Worm (Caenorhabditis elegans) whole organism, L4 larva: ENCODE measurements around the gene ZC204.14.

Experiments
- D1046.2 ChIP-seq: fragments of 200-800 bp; sonication (Bioruptor generic); IDR thresholded peaks from 2 replicates; pipeline ENCODE4 v1.3.6; 2022; ENCODE audit warnings: missing genetic modification characterization, missing compliant biosample characterization
- F10B5.3 ChIP-seq: sonication (generic microtip); optimal IDR thresholded peaks from 2 replicates; lab custom pipeline; 2016; ENCODE audit warnings: mild to moderate bottlenecking, missing genetic modification characterization, missing compliant biosample characterization
- F26F4.8 ChIP-seq: fragments of 200-800 bp; sonication (Bioruptor generic); conservative IDR thresholded peaks from 2 replicates; pipeline ENCODE4 v1.3.6; 2022; ENCODE audit warnings: missing genetic modification characterization, missing compliant biosample characterization
- F44E2.7 ChIP-seq: fragments of 200-800 bp; sonication (Bioruptor generic); IDR thresholded peaks from 2 replicates; pipeline ENCODE4 v2.1.2; 2022; ENCODE audit warnings: missing genetic modification characterization, missing compliant biosample characterization
- F49E8.2 ChIP-seq: sonication (generic microtip); optimal IDR thresholded peaks from 2 replicates; lab custom pipeline; 2016; ENCODE audit warnings: missing compliant biosample characterization, mild to moderate bottlenecking, missing genetic modification characterization, borderline replicate concordance
- R02D3.7 ChIP-seq: fragments of 150-350 bp; sonication (generic microtip); optimal IDR thresholded peaks from 3 replicates; lab custom pipeline; 2014; ENCODE audit warnings: missing biosample characterization, missing genetic modification characterization
- Y48G9A.11 ChIP-seq: fragments of 200-800 bp; sonication (Bioruptor generic); IDR thresholded peaks from 2 replicates; pipeline ENCODE4 v1.3.6; 2022; ENCODE audit warnings: missing genetic modification reagents, missing genetic modification characterization, missing compliant biosample characterization
- ZK337.2 ChIP-seq: fragments of 200-800 bp; sonication (Bioruptor generic); IDR thresholded peaks from 2 replicates; pipeline ENCODE4 v1.3.6; 2022; ENCODE audit warnings: missing genetic modification reagents, missing genetic modification characterization, missing compliant biosample characterization
- aha-1 ChIP-seq: fragments of 150-350 bp; peaks from one replicate; lab custom pipeline; 2014; ENCODE audit warnings: missing biosample characterization, missing genetic modification characterization
- aly-2 ChIP-seq: sonication (generic microtip); optimal IDR thresholded peaks from 2 replicates; lab custom pipeline; 2018; ENCODE audit warnings: missing biosample characterization, missing genetic modification characterization
- ceh-62 ChIP-seq: sonication (generic microtip); optimal IDR thresholded peaks from 2 replicates; lab custom pipeline; 2017; ENCODE audit warnings: missing biosample characterization, missing genetic modification characterization
- daf-16 ChIP-seq, 3 experiments: sonication (generic microtip); optimal IDR thresholded peaks; 2 replicates each; lab custom pipeline; 2016 to 2017; ENCODE audit warnings: missing genetic modification characterization in 3 of 3, missing genetic modification reagents in 3 of 3, mild to moderate bottlenecking in 2 of 3, missing compliant biosample characterization in 2 of 3, missing biosample characterization in 1 of 3, moderate library complexity in 1 of 3
- dpl-1 ChIP-seq: fragments of 150-350 bp; optimal IDR thresholded peaks from 2 replicates; lab custom pipeline; 2014; ENCODE audit warnings: missing biosample characterization, missing genetic modification reagents, missing genetic modification characterization
- dve-1 ChIP-seq: sonication (generic microtip); optimal IDR thresholded peaks from 2 replicates; lab custom pipeline; 2017; ENCODE audit warnings: antibody characterized with exemption, mild to moderate bottlenecking, missing genetic modification characterization, missing compliant biosample characterization; ENCODE audit not compliant: insufficient read depth
- fos-1 ChIP-seq: fragments of 150-350 bp; optimal IDR thresholded peaks from 2 replicates; lab custom pipeline; 2014; ENCODE audit warnings: missing biosample characterization, missing genetic modification characterization
- hlh-11 ChIP-seq: fragments of 200-800 bp; sonication (Bioruptor generic); optimal IDR thresholded peaks from 2 replicates; lab custom pipeline; 2018; ENCODE audit warnings: mild to moderate bottlenecking, missing genetic modification characterization, missing compliant biosample characterization
- hmg-1.1 ChIP-seq: fragments of 200-800 bp; sonication (Bioruptor generic); IDR thresholded peaks from 2 replicates; pipeline ENCODE4 v1.3.6; 2022; ENCODE audit warnings: missing genetic modification reagents, missing genetic modification characterization, missing compliant biosample characterization
- lim-7 ChIP-seq: fragments of 200-800 bp; sonication (Bioruptor generic); IDR thresholded peaks from 2 replicates; pipeline ENCODE4 v1.3.6; 2022; ENCODE audit warnings: missing genetic modification characterization, missing compliant biosample characterization
- lin-1 ChIP-seq: fragments of 200-800 bp; sonication (Bioruptor generic); IDR thresholded peaks from 2 replicates; pipeline ENCODE4 v1.3.6; 2022; ENCODE audit warnings: missing genetic modification reagents, missing genetic modification characterization, missing compliant biosample characterization
- lin-13 ChIP-seq: fragments of 150-350 bp; optimal IDR thresholded peaks from 2 replicates; lab custom pipeline; 2014; ENCODE audit warnings: missing biosample characterization, missing genetic modification reagents, missing genetic modification characterization
- lir-3 ChIP-seq: sonication (generic microtip); optimal IDR thresholded peaks from 2 replicates; lab custom pipeline; 2016; ENCODE audit warnings: mild to moderate bottlenecking, missing genetic modification characterization, missing compliant biosample characterization
- mdl-1 ChIP-seq, 2 experiments: fragments of 150-350 bp in 1 of 2; sonication (generic microtip) in 1 of 2; optimal IDR thresholded peaks; 2 replicates each; lab custom pipeline; 2014 to 2017; ENCODE audit warnings: missing biosample characterization in 2 of 2, missing genetic modification characterization in 2 of 2
- mdt-29 ChIP-seq: fragments of 200-800 bp; sonication (Bioruptor generic); IDR thresholded peaks from 2 replicates; pipeline ENCODE4 v1.3.6; 2022; ENCODE audit warnings: missing genetic modification reagents, missing genetic modification characterization, missing compliant biosample characterization
- mxl-2 ChIP-seq: fragments of 200-800 bp; sonication (Bioruptor generic); conservative IDR thresholded peaks from 2 replicates; pipeline ENCODE4 v1.3.6; 2022; ENCODE audit warnings: missing genetic modification reagents, missing genetic modification characterization, missing compliant biosample characterization
- mxl-3 ChIP-seq: fragments of 200-800 bp; sonication (Bioruptor generic); optimal IDR thresholded peaks from 2 replicates; lab custom pipeline; 2018; ENCODE audit warnings: mild to moderate bottlenecking, missing genetic modification characterization, missing compliant biosample characterization
- nhr-25 ChIP-seq: sonication (generic microtip); optimal IDR thresholded peaks from 2 replicates; lab custom pipeline; 2017; ENCODE audit warnings: missing genetic modification characterization, mild to moderate bottlenecking, missing compliant biosample characterization, antibody characterized with exemption, moderate library complexity, borderline replicate concordance; ENCODE audit not compliant: insufficient read depth
- nhr-48 ChIP-seq: sonication (generic microtip); optimal IDR thresholded peaks from 2 replicates; lab custom pipeline; 2016; ENCODE audit warnings: mild to moderate bottlenecking, missing genetic modification characterization, missing compliant biosample characterization
- pqm-1 ChIP-seq: sonication (generic microtip); optimal IDR thresholded peaks from 2 replicates; lab custom pipeline; 2017; ENCODE audit warnings: missing biosample characterization, missing genetic modification characterization
- skn-1 ChIP-seq: fragments of 150-350 bp; optimal IDR thresholded peaks from 2 replicates; lab custom pipeline; 2014; ENCODE audit warnings: missing biosample characterization, missing genetic modification characterization
- spr-1 ChIP-seq: sonication (generic microtip); optimal IDR thresholded peaks from 2 replicates; lab custom pipeline; 2016; ENCODE audit warnings: mild to moderate bottlenecking, missing genetic modification characterization, missing compliant biosample characterization
- spr-3 ChIP-seq: fragments of 200-800 bp; sonication (Bioruptor generic); optimal IDR thresholded peaks from 2 replicates; lab custom pipeline; 2018; ENCODE audit warnings: mild to moderate bottlenecking, missing genetic modification characterization, missing compliant biosample characterization
- zag-1 ChIP-seq: fragments of 150-350 bp; optimal IDR thresholded peaks from 2 replicates; lab custom pipeline; 2014; ENCODE audit warnings: missing biosample characterization, missing genetic modification characterization
- zip-11 ChIP-seq: fragments of 200-800 bp; sonication (Bioruptor generic); IDR thresholded peaks from 2 replicates; pipeline ENCODE4 v1.3.6; 2022; ENCODE audit warnings: missing genetic modification characterization, missing compliant biosample characterization
- zip-2 ChIP-seq: fragments of 150-350 bp; optimal IDR thresholded peaks from 2 replicates; lab custom pipeline; 2014; ENCODE audit warnings: missing biosample characterization, missing genetic modification characterization
- ztf-11 ChIP-seq: fragments of 150-350 bp; optimal IDR thresholded peaks from 2 replicates; lab custom pipeline; 2014; ENCODE audit warnings: missing biosample characterization, missing genetic modification characterization
- ztf-7 ChIP-seq: fragments of 150-350 bp; optimal IDR thresholded peaks from 2 replicates; lab custom pipeline; 2014; ENCODE audit warnings: missing biosample characterization, missing genetic modification characterization

ZC204.14 gene

ce11 chrII:1653397-1653796 is 9.4 kb downstream of the ZC204.14 start, which contains the start of gene fbxb-15:
fbxb-15 (minus strand) TSS chrII:1653497.
- TF ChIP-seq pqm-1 = no peak
- no peak for TF ChIP-seq nhr-48 (tag; lab: Kevin White, UChicago)
- TF ChIP-seq F10B5.3 (tag; lab: Kevin White, UChicago) = no peak
- no peak for TF ChIP-seq ztf-7 (tag; lab: Kevin White, UChicago)
- no peak for TF ChIP-seq fos-1 (tag; lab: Kevin White, UChicago)
- TF ChIP-seq mxl-3 = no peak
- no peak for TF ChIP-seq hlh-11 (tag; lab: Kevin White, UChicago)
- TF ChIP-seq zag-1 (tag; lab: Kevin White, UChicago) = no peak
- TF ChIP-seq mdl-1 (tag; optimal IDR thresholded peaks at IDR 0.05; lab: Kevin White, UChicago) = no peak
- TF ChIP-seq zip-11 (GFP tag; lab: Robert Waterston, UW) = no peak
- TF ChIP-seq ZK337.2 (GFP tag; lab: Robert Waterston, UW) = no peak
- TF ChIP-seq dve-1 (tag; lab: Kevin White, UChicago) = no peak
- no peak for TF ChIP-seq daf-16 (GFP tag; optimal IDR thresholded peaks at IDR 0.05; lab: Kevin White, UChicago)
- no peak for TF ChIP-seq daf-16 (tag; optimal IDR thresholded peaks at IDR 0.05; lab: Kevin White, UChicago)
- no peak for TF ChIP-seq Y48G9A.11 (GFP tag; lab: Robert Waterston, UW)
- no peak for TF ChIP-seq spr-1 (tag; lab: Kevin White, UChicago)

ce11 chrII:1651804-1652203 is 10.9 kb downstream of the ZC204.14 start, which contains the start of gene fbxb-16:
fbxb-16 (minus strand) TSS chrII:1651904.
- no peak for TF ChIP-seq hmg-1.1 (GFP tag; lab: Robert Waterston, UW)
- no peak for TF ChIP-seq Y48G9A.11 (GFP tag; lab: Robert Waterston, UW)
- TF ChIP-seq mdt-29 (GFP tag; lab: Robert Waterston, UW) = no peak
- TF ChIP-seq ceh-62 = no peak
- TF ChIP-seq F10B5.3 (tag; lab: Kevin White, UChicago) = no peak
- no peak for TF ChIP-seq R02D3.7 (tag; lab: Kevin White, UChicago)
- no peak for TF ChIP-seq F44E2.7 (GFP tag; lab: Robert Waterston, UW)
- TF ChIP-seq lim-7 (GFP tag; lab: Robert Waterston, UW) = no peak

ce11 chrII:1650502-1650901 is 12.2 kb downstream of the ZC204.14 start, which contains the start of gene fbxb-20:
fbxb-20 (minus strand) TSS chrII:1650602.
- TF ChIP-seq aha-1 (tag; lab: Kevin White, UChicago) = no peak
- no peak for TF ChIP-seq aly-2 (tag; lab: Kevin White, UChicago)
- no peak for TF ChIP-seq lin-13 (GFP tag; lab: Kevin White, UChicago)
- TF ChIP-seq, all 104 proteins: peak for 0

ce11 chrII:1648768-1649167 is 14.0 kb downstream of the ZC204.14 start, which contains the start of gene fbxb-21:
fbxb-21 (minus strand) TSS chrII:1648868.
- TF ChIP-seq lin-1 (GFP tag; lab: Robert Waterston, UW) = no peak
- no peak for TF ChIP-seq mxl-2 (GFP tag; lab: Robert Waterston, UW)
- TF ChIP-seq F26F4.8 (GFP tag; lab: Robert Waterston, UW) = no peak
- TF ChIP-seq dpl-1 (GFP tag; lab: Kevin White, UChicago) = no peak
- no peak for TF ChIP-seq ztf-11 (tag; lab: Kevin White, UChicago)
- no peak for TF ChIP-seq nhr-25 (tag; lab: Kevin White, UChicago)
- no peak for TF ChIP-seq hmg-1.1 (GFP tag; lab: Robert Waterston, UW)
- TF ChIP-seq lir-3 (tag; lab: Kevin White, UChicago) = no peak
- no peak for TF ChIP-seq R02D3.7 (tag; lab: Kevin White, UChicago)
- no peak for TF ChIP-seq F49E8.2
- no peak for TF ChIP-seq D1046.2 (GFP tag; lab: Robert Waterston, UW)
- TF ChIP-seq spr-3 = no peak
- no peak for TF ChIP-seq zip-2 (tag; lab: Kevin White, UChicago)
- no peak for TF ChIP-seq skn-1 (tag; lab: Kevin White, UChicago)
